ENCODE assay signal across 2 fruit fly cellular contexts in genomic region chr2L:6306895-6307294, dm6.
TF ChIP-seq lines count a peak whose summit lies in the region.

No protein-coding gene starts in this region.

TF ChIP-seq in whole organism, embryonic, 481 proteins besides CTCF, POLR2A, EP300 and RAD21 (continued from another document and continues in another):
- TF ChIP-seq Hmr (GFP tag; optimal IDR thresholded peaks at IDR 0.05; lab: Kevin White, UChicago) (no peak), B-H1 (GFP tag; IDR thresholded peaks at IDR 0.05; lab: Robert Waterston, UW) (0 out of 3 replicates have a peak, but pooled peaks have one; percentile 14), ap (GFP tag; IDR thresholded peaks at IDR 0.05; lab: Robert Waterston, UW) (0 out of 2 replicates have a peak, but pooled peaks have one; percentile 17), hbn (GFP tag; IDR thresholded peaks at IDR 0.05; lab: Robert Waterston, UW; ENCODE audit: partially characterized antibody) (no peak), CG6272 (GFP tag; IDR thresholded peaks at IDR 0.05; lab: Robert Waterston, UW) (no peak), tin (GFP tag; optimal IDR thresholded peaks at IDR 0.05; lab: Kevin White, UChicago) (peak; percentile 17), CG15696 (tag; optimal IDR thresholded peaks at IDR 0.05; lab: Kevin White, UChicago) (no peak), CG12391 (tag; optimal IDR thresholded peaks at IDR 0.05; lab: Kevin White, UChicago) (peak; percentile 7), Doc3 (GFP tag; IDR thresholded peaks at IDR 0.05; lab: Robert Waterston, UW; ENCODE audit: partially characterized antibody) (no peak), CG6689 (GFP tag; IDR thresholded peaks at IDR 0.05; lab: Robert Waterston, UW) (0 out of 2 replicates have a peak, but pooled peaks have one; percentile 15), fd96Cb (tag; optimal IDR thresholded peaks at IDR 0.05; lab: Kevin White, UChicago) (peak; percentile 29), Hr51 (GFP tag; optimal IDR thresholded peaks at IDR 0.05; lab: Kevin White, UChicago) (peak in 1 of 2 experiments; percentile 40), phol (tag; optimal IDR thresholded peaks at IDR 0.05; lab: Kevin White, UChicago) (peak; percentile 23), CG10565 (GFP tag; optimal IDR thresholded peaks at IDR 0.05; lab: Kevin White, UChicago) (no peak), nom (GFP tag; optimal IDR thresholded peaks at IDR 0.05; lab: Kevin White, UChicago) (no peak), CG2202 (tag; optimal IDR thresholded peaks at IDR 0.05; lab: Kevin White, UChicago) (no peak), p53 (GFP tag; optimal IDR thresholded peaks at IDR 0.05; lab: Kevin White, UChicago) (no peak), CG1832 (GFP tag; optimal IDR thresholded peaks at IDR 0.05; lab: Kevin White, UChicago) (no peak), CG14050 (GFP tag; IDR thresholded peaks at IDR 0.05; lab: Robert Waterston, UW) (no peak), disco-r (GFP tag; optimal IDR thresholded peaks at IDR 0.05; lab: Kevin White, UChicago) (no peak), Hr39 (optimal IDR thresholded peaks at IDR 0.05; lab: Kevin White, UChicago) (no peak), D (optimal IDR thresholded peaks at IDR 0.05; lab: Kevin White, UChicago) (no peak), D (GFP tag; optimal IDR thresholded peaks at IDR 0.05; lab: Kevin White, UChicago) (peak; percentile 23), esg (GFP tag; conservative IDR thresholded peaks at IDR 0.05; lab: Robert Waterston, UW) (0 out of 2 replicates have a peak, but pooled peaks have one; percentile 22), chif (GFP tag; optimal IDR thresholded peaks at IDR 0.05; lab: Kevin White, UChicago) (peak; percentile 18 to 22), sisA (GFP tag; IDR thresholded peaks at IDR 0.05; lab: Robert Waterston, UW) (no peak), CG14860 (GFP tag; IDR thresholded peaks at IDR 0.05; lab: Robert Waterston, UW; ENCODE audit: partially characterized antibody) (no peak), wor (GFP tag; IDR thresholded peaks at IDR 0.05; lab: Robert Waterston, UW) (no peak), Sox102F (GFP tag; optimal IDR thresholded peaks at IDR 0.05; lab: Kevin White, UChicago) (peak; percentile 59), Dfd (GFP tag; optimal IDR thresholded peaks at IDR 0.05; lab: Kevin White, UChicago) (no peak), GATAe (GFP tag; conservative IDR thresholded peaks at IDR 0.05; lab: Robert Waterston, UW) (no peak), Atf3 (GFP tag; optimal IDR thresholded peaks at IDR 0.05; lab: Kevin White, UChicago) (no peak), CG3281 (GFP tag; optimal IDR thresholded peaks at IDR 0.05; lab: Kevin White, UChicago) (peak; percentile 7), Abd-B (GFP tag; optimal IDR thresholded peaks at IDR 0.05; lab: Kevin White, UChicago) (peak; percentile 8), sr (GFP tag; IDR thresholded peaks at IDR 0.05; lab: Robert Waterston, UW) (no peak), cg (GFP tag; optimal IDR thresholded peaks at IDR 0.05; lab: Kevin White, UChicago) (no peak), Pdp1 (GFP tag; optimal IDR thresholded peaks at IDR 0.05; lab: Kevin White, UChicago) (no peak), CG2116 (GFP tag; optimal IDR thresholded peaks at IDR 0.05; lab: Kevin White, UChicago) (no peak), Sry-δ (GFP tag; optimal IDR thresholded peaks at IDR 0.05; lab: Kevin White, UChicago) (no peak), Awh (GFP tag; IDR thresholded peaks at IDR 0.05; lab: Robert Waterston, UW) (no peak), CG2889 (GFP tag; IDR thresholded peaks at IDR 0.05; lab: Robert Waterston, UW) (no peak), NC2β (GFP tag; optimal IDR thresholded peaks at IDR 0.05; lab: Kevin White, UChicago) (no peak), Kr (GFP tag; optimal IDR thresholded peaks at IDR 0.05; lab: Kevin White, UChicago) (no peak), CG11695 (GFP tag; IDR thresholded peaks at IDR 0.05; lab: Robert Waterston, UW) (0 out of 3 replicates have a peak, but pooled peaks have one; percentile 18), Med (GFP tag; lab: Kevin White, UChicago) (peak; percentile 78), Xbp1 (GFP tag; optimal IDR thresholded peaks at IDR 0.05; lab: Kevin White, UChicago) (peak; percentile 34), CG7987 (GFP tag; optimal IDR thresholded peaks at IDR 0.05; lab: Kevin White, UChicago) (no peak), PHDP (tag; optimal IDR thresholded peaks at IDR 0.05; lab: Kevin White, UChicago) (peak; percentile 19), CG11456 (GFP tag; IDR thresholded peaks at IDR 0.05; lab: Robert Waterston, UW) (no peak), CG7357 (GFP tag; IDR thresholded peaks at IDR 0.05; lab: Robert Waterston, UW) (no peak), CG7556 (GFP tag; optimal IDR thresholded peaks at IDR 0.05; lab: Kevin White, UChicago) (no peak), crc (GFP tag; optimal IDR thresholded peaks at IDR 0.05; lab: Kevin White, UChicago) (no peak), CG7839 (tag; optimal IDR thresholded peaks at IDR 0.05; lab: Kevin White, UChicago) (peak; percentile 38), CG11085 (GFP tag; IDR thresholded peaks at IDR 0.05; lab: Robert Waterston, UW) (no peak), Vsx1 (GFP tag; optimal IDR thresholded peaks at IDR 0.05; lab: Kevin White, UChicago) (no peak), CG12155 (GFP tag; optimal IDR thresholded peaks at IDR 0.05; lab: Kevin White, UChicago) (no peak), CG1603 (tag; optimal IDR thresholded peaks at IDR 0.05; lab: Kevin White, UChicago) (peak; percentile 40), CG30403 (GFP tag; optimal IDR thresholded peaks at IDR 0.05; lab: Kevin White, UChicago) (peak; percentile 34), CG15479 (GFP tag; optimal IDR thresholded peaks at IDR 0.05; lab: Kevin White, UChicago) (no peak), otp (GFP tag; IDR thresholded peaks at IDR 0.05; lab: Robert Waterston, UW) (peak; percentile 13; the same call in 1 of the 3 replicates), CG4854 (GFP tag; optimal IDR thresholded peaks at IDR 0.05; lab: Kevin White, UChicago) (no peak), dmrt11E (tag; optimal IDR thresholded peaks at IDR 0.05; lab: Kevin White, UChicago) (peak; percentile 6), CG12769 (tag; optimal IDR thresholded peaks at IDR 0.05; lab: Kevin White, UChicago) (no peak), CG31441 (GFP tag; IDR thresholded peaks at IDR 0.05; lab: Robert Waterston, UW) (0 out of 2 replicates have a peak, but pooled peaks have one; percentile 22), sens (GFP tag; lab: Kevin White, UChicago) (peak; percentile 79), fd102C (GFP tag; optimal IDR thresholded peaks at IDR 0.05; lab: Kevin White, UChicago) (no peak), CG2678 (tag; optimal IDR thresholded peaks at IDR 0.05; lab: Kevin White, UChicago) (peak; percentile 10)

TF ChIP-seq in whole organism, prepupa, 60 proteins besides CTCF, POLR2A, EP300 and RAD21 (continued from another document):
- peak; percentile 33 for TF ChIP-seq acj6 (GFP tag; optimal IDR thresholded peaks at IDR 0.05; lab: Kevin White, UChicago)
- peak; percentile 37 for TF ChIP-seq vri (GFP tag; optimal IDR thresholded peaks at IDR 0.05; lab: Kevin White, UChicago)
- peak in 1 of 2 experiments; percentile 25 for TF ChIP-seq salr (GFP tag; optimal IDR thresholded peaks at IDR 0.05; lab: Kevin White, UChicago)
- peak; percentile 57 for TF ChIP-seq Ets96B (tag; optimal IDR thresholded peaks at IDR 0.05; lab: Kevin White, UChicago)
- TF ChIP-seq CG10631 (GFP tag; optimal IDR thresholded peaks at IDR 0.05; lab: Kevin White, UChicago), result peak; percentile 25
- peak; percentile 49 for TF ChIP-seq CG3919 (GFP tag; optimal IDR thresholded peaks at IDR 0.05; lab: Kevin White, UChicago)
- peak; percentile 29 for TF ChIP-seq Ets21C (GFP tag; optimal IDR thresholded peaks at IDR 0.05; lab: Kevin White, UChicago)
- peak; percentile 35; the same call in 1 of the 2 replicates for TF ChIP-seq Gug (GFP tag; IDR thresholded peaks at IDR 0.05; lab: Robert Waterston, UW)
- peak; percentile 16 for TF ChIP-seq CG8632 (GFP tag; optimal IDR thresholded peaks at IDR 0.05; lab: Kevin White, UChicago)
- no peak for TF ChIP-seq CG6276 (GFP tag; optimal IDR thresholded peaks at IDR 0.05; lab: Kevin White, UChicago)
- no peak for TF ChIP-seq CG16779 (tag; optimal IDR thresholded peaks at IDR 0.05; lab: Kevin White, UChicago)
- peak; percentile 55 for TF ChIP-seq OdsH (GFP tag; optimal IDR thresholded peaks at IDR 0.05; lab: Kevin White, UChicago)
- peak; percentile 52 for TF ChIP-seq CG6792 (GFP tag; optimal IDR thresholded peaks at IDR 0.05; lab: Kevin White, UChicago)
- peak; percentile 50; the same call in 2 of the 3 replicates for TF ChIP-seq CG8119 (GFP tag; IDR thresholded peaks at IDR 0.05; lab: Robert Waterston, UW)
- peak; percentile 9 for TF ChIP-seq spab (GFP tag; optimal IDR thresholded peaks at IDR 0.05; lab: Kevin White, UChicago)
- TF ChIP-seq dac (GFP tag; optimal IDR thresholded peaks at IDR 0.05; lab: Kevin White, UChicago), result no peak
- peak; percentile 45 for TF ChIP-seq achi (GFP tag; optimal IDR thresholded peaks at IDR 0.05; lab: Kevin White, UChicago)
- no peak for TF ChIP-seq CG3032 (tag; optimal IDR thresholded peaks at IDR 0.05; lab: Kevin White, UChicago)
- peak; percentile 54 for TF ChIP-seq Sox102F (GFP tag; optimal IDR thresholded peaks at IDR 0.05; lab: Kevin White, UChicago)
- peak; percentile 46 for TF ChIP-seq Hr39 (GFP tag; optimal IDR thresholded peaks at IDR 0.05; lab: Kevin White, UChicago)
- peak; percentile 18 for TF ChIP-seq lz (GFP tag; optimal IDR thresholded peaks at IDR 0.05; lab: Kevin White, UChicago)
- TF ChIP-seq CG6854 (GFP tag; optimal IDR thresholded peaks at IDR 0.05; lab: Kevin White, UChicago), result no peak
- TF ChIP-seq Lpt (GFP tag; optimal IDR thresholded peaks at IDR 0.05; lab: Kevin White, UChicago), result no peak
- peak; percentile 46 for TF ChIP-seq pdm3 (GFP tag; optimal IDR thresholded peaks at IDR 0.05; lab: Kevin White, UChicago)
- TF ChIP-seq fd85E (GFP tag; optimal IDR thresholded peaks at IDR 0.05; lab: Kevin White, UChicago), result no peak
- TF ChIP-seq Hr4 (GFP tag; optimal IDR thresholded peaks at IDR 0.05; lab: Kevin White, UChicago), result peak; percentile 58
- peak; percentile 24 for TF ChIP-seq net (GFP tag; optimal IDR thresholded peaks at IDR 0.05; lab: Kevin White, UChicago)
- TF ChIP-seq CG11902 (GFP tag; optimal IDR thresholded peaks at IDR 0.05; lab: Kevin White, UChicago), result peak; percentile 10
